Fruit fly (Drosophila melanogaster): ENCODE results near the gene Sod1.

Gene Sod1

dm6 chr3L:11096195-11096908 is 17.2 kb downstream of the Sod1 start, which contains the start of the genes CG46439, Iyd and CG33947:
Gene CG46439, minus strand, starts transcription at chr3L:11096245.
Gene Iyd, minus strand, starts transcription at chr3L:11096245.
Gene CG33947, plus strand, starts transcription at chr3L:11096496.
- TF ChIP-seq CG12605 (GFP tag; IDR thresholded peaks at IDR 0.05), result peak; percentile 94
- TF ChIP-seq CG17806 (tag; optimal IDR thresholded peaks at IDR 0.05), result peak; percentile 61
- no peak for TF ChIP-seq EcR (GFP tag; optimal IDR thresholded peaks at IDR 0.05)
- peak; percentile 61 for TF ChIP-seq CG15710 (tag; optimal IDR thresholded peaks at IDR 0.05)
- peak; percentile 42 for TF ChIP-seq Snoo (tag; optimal IDR thresholded peaks at IDR 0.05)
- TF ChIP-seq CG32121 (GFP tag; IDR thresholded peaks at IDR 0.05), result peak; percentile 69
- TF ChIP-seq Pif1B (GFP tag; optimal IDR thresholded peaks at IDR 0.05), result peak; percentile 87
- TF ChIP-seq CG10348 (GFP tag; IDR thresholded peaks at IDR 0.05), result no peak
- peak; percentile 69 for TF ChIP-seq D1 (tag; optimal IDR thresholded peaks at IDR 0.05)
- peak; percentile 51 for TF ChIP-seq CG34367 (tag; optimal IDR thresholded peaks at IDR 0.05)
- TF ChIP-seq Ets98B (GFP tag; IDR thresholded peaks at IDR 0.05), result peak; percentile 76
- peak; percentile 41 for TF ChIP-seq CG9948 (tag; optimal IDR thresholded peaks at IDR 0.05)
- TF ChIP-seq CG8301 (tag; optimal IDR thresholded peaks at IDR 0.05), result peak; percentile 76
- TF ChIP-seq CG8159 (tag; optimal IDR thresholded peaks at IDR 0.05), result peak; percentile 71
- peak; percentile 82 for TF ChIP-seq fd96Ca (GFP tag; IDR thresholded peaks at IDR 0.05)
- 0 out of 2 replicates have a peak, but pooled peaks have one; percentile 6 for TF ChIP-seq rn (GFP tag; IDR thresholded peaks at IDR 0.05)
- peak; percentile 93 for TF ChIP-seq gl (tag; optimal IDR thresholded peaks at IDR 0.05)
- peak; percentile 83 for TF ChIP-seq CG4496 (GFP tag; IDR thresholded peaks at IDR 0.05)
- TF ChIP-seq CG13204 (GFP tag; optimal IDR thresholded peaks at IDR 0.05), result peak; percentile 13
- peak; percentile 74 for TF ChIP-seq CG14655 (GFP tag; optimal IDR thresholded peaks at IDR 0.05)
- TF ChIP-seq Pif1A (GFP tag; optimal IDR thresholded peaks at IDR 0.05), result peak; percentile 88

dm6 chr3L:11094279-11094678 is 19.3 kb downstream of the Sod1 start:
- TF ChIP-seq EcR (GFP tag; optimal IDR thresholded peaks at IDR 0.05) (peak; percentile 56), CG8159 (tag; optimal IDR thresholded peaks at IDR 0.05) (no peak), Snoo (tag; optimal IDR thresholded peaks at IDR 0.05) (no peak)

dm6 chr3L:11093046-11093520 is 20.5 kb downstream of the Sod1 start, which contains the start of gene JIL-1:
Gene JIL-1, minus strand, starts transcription at chr3L:11093193.
- TF ChIP-seq CG9948 (tag; optimal IDR thresholded peaks at IDR 0.05) (no peak), CG10348 (GFP tag; IDR thresholded peaks at IDR 0.05) (no peak), CG13204 (GFP tag; optimal IDR thresholded peaks at IDR 0.05) (no peak), Snoo (tag; optimal IDR thresholded peaks at IDR 0.05) (peak; percentile 20), CG17806 (tag; optimal IDR thresholded peaks at IDR 0.05) (peak; percentile 14), CG34367 (tag; optimal IDR thresholded peaks at IDR 0.05) (no peak), EcR (GFP tag; optimal IDR thresholded peaks at IDR 0.05) (no peak), CG14655 (GFP tag; optimal IDR thresholded peaks at IDR 0.05) (peak; percentile 21), fd96Ca (GFP tag; IDR thresholded peaks at IDR 0.05) (peak; percentile 69), CG32121 (GFP tag; IDR thresholded peaks at IDR 0.05) (peak; percentile 38; the same call in 1 of the 2 replicates), CG4496 (GFP tag; IDR thresholded peaks at IDR 0.05) (peak; percentile 50; the same call in 2 of the 3 replicates), CG12605 (GFP tag; IDR thresholded peaks at IDR 0.05) (no peak), Ets98B (GFP tag; IDR thresholded peaks at IDR 0.05) (peak; percentile 77), gl (tag; optimal IDR thresholded peaks at IDR 0.05) (no peak), CG8159 (tag; optimal IDR thresholded peaks at IDR 0.05) (peak; percentile 41), rn (GFP tag; IDR thresholded peaks at IDR 0.05) (0 out of 2 replicates have a peak, but pooled peaks have one; percentile 10), CG15710 (tag; optimal IDR thresholded peaks at IDR 0.05) (peak; percentile 42), Pif1B (GFP tag; optimal IDR thresholded peaks at IDR 0.05) (peak; percentile 44), Pif1A (GFP tag; optimal IDR thresholded peaks at IDR 0.05) (peak; percentile 44), CG8301 (tag; optimal IDR thresholded peaks at IDR 0.05) (peak; percentile 5), D1 (tag; optimal IDR thresholded peaks at IDR 0.05) (peak; percentile 57)

- TF ChIP-seq fd96Ca (GFP tag; IDR thresholded peaks at IDR 0.05), result no peak
- no peak for TF ChIP-seq Pif1B (GFP tag; optimal IDR thresholded peaks at IDR 0.05)
- no peak for TF ChIP-seq Pif1A (GFP tag; optimal IDR thresholded peaks at IDR 0.05)
- TF ChIP-seq Snoo (tag; optimal IDR thresholded peaks at IDR 0.05), result no peak
- no peak for TF ChIP-seq CG9948 (tag; optimal IDR thresholded peaks at IDR 0.05)
- no peak for TF ChIP-seq CG12605 (GFP tag; IDR thresholded peaks at IDR 0.05)
- TF ChIP-seq CG8301 (tag; optimal IDR thresholded peaks at IDR 0.05), result no peak
- no peak for TF ChIP-seq CG13204 (GFP tag; optimal IDR thresholded peaks at IDR 0.05)
- no peak for TF ChIP-seq CG15710 (tag; optimal IDR thresholded peaks at IDR 0.05)
- no peak for TF ChIP-seq CG17806 (tag; optimal IDR thresholded peaks at IDR 0.05)
- TF ChIP-seq CG4496 (GFP tag; IDR thresholded peaks at IDR 0.05), result no peak
- no peak for TF ChIP-seq CG32121 (GFP tag; IDR thresholded peaks at IDR 0.05)
- TF ChIP-seq CG8159 (tag; optimal IDR thresholded peaks at IDR 0.05), result no peak
- TF ChIP-seq gl (tag; optimal IDR thresholded peaks at IDR 0.05), result no peak
Measured at dm6 chr3L:11092610-11092961, 21.0 kb downstream of the Sod1 start.

DNA sequence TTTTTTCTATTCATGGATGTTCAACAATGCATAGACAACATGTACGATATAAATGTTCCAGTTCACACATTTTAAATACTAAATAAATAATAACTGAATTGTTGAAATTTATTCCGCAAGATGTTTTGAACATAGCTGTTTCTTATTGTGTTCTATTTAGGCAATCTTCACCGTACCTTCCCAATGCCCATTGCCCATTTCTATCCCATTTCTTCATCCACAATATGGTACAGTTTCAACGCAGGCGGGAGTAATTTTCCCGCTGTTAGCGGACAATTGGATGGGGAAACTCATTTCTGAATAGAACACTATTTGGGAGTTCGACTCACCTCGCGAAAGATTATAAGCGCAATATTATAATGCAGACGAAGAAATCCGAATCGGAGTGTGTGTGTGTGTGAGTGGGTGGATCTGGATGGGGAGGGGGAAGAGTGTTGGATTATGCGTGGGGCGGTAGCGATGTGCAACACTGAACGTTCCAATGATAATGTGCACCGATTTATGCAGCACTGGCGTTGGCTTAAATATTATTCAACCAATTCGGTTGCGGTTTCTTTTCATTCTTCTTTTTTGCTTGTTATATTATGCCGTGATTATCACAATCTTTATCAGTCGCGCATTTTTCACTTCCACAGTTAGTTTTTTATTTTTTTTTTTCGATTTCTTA is 21.5 kb downstream of the Sod1 start:
- TF ChIP-seq CG17806 (tag; optimal IDR thresholded peaks at IDR 0.05) (no peak), CG14655 (GFP tag; optimal IDR thresholded peaks at IDR 0.05) (peak; percentile 33), rn (GFP tag; IDR thresholded peaks at IDR 0.05) (no peak), CG12605 (GFP tag; IDR thresholded peaks at IDR 0.05) (0 out of 2 replicates have a peak, but pooled peaks have one; percentile 21), CG10348 (GFP tag; IDR thresholded peaks at IDR 0.05) (no peak), CG4496 (GFP tag; IDR thresholded peaks at IDR 0.05) (peak; percentile 50), CG34367 (tag; optimal IDR thresholded peaks at IDR 0.05) (no peak), CG32121 (GFP tag; IDR thresholded peaks at IDR 0.05) (peak; percentile 57; the same call in 1 of the 2 replicates), Snoo (tag; optimal IDR thresholded peaks at IDR 0.05) (peak; percentile 60), CG8301 (tag; optimal IDR thresholded peaks at IDR 0.05) (peak; percentile 4), EcR (GFP tag; optimal IDR thresholded peaks at IDR 0.05) (no peak), CG13204 (GFP tag; optimal IDR thresholded peaks at IDR 0.05) (peak; percentile 34), Ets98B (GFP tag; IDR thresholded peaks at IDR 0.05) (peak; percentile 49), CG15710 (tag; optimal IDR thresholded peaks at IDR 0.05) (peak; percentile 23), D1 (tag; optimal IDR thresholded peaks at IDR 0.05) (no peak), Pif1B (GFP tag; optimal IDR thresholded peaks at IDR 0.05) (peak; percentile 50), Pif1A (GFP tag; optimal IDR thresholded peaks at IDR 0.05) (peak; percentile 36), gl (tag; optimal IDR thresholded peaks at IDR 0.05) (no peak), CG9948 (tag; optimal IDR thresholded peaks at IDR 0.05) (no peak), fd96Ca (GFP tag; IDR thresholded peaks at IDR 0.05) (peak; percentile 52; the same call in 1 of the 3 replicates), CG8159 (tag; optimal IDR thresholded peaks at IDR 0.05) (peak; percentile 25)

Data from whole organism, pupa.